Worm (Caenorhabditis elegans) whole organism, L4 larva: ENCODE results near the gene Y65A5A.1.

Source experiments
- F49E8.2 ChIP-seq: sonication (generic microtip); optimal IDR thresholded peaks from 2 replicates; lab custom pipeline; 2016; ENCODE audit warnings: missing compliant biosample characterization, mild to moderate bottlenecking, missing genetic modification characterization, borderline replicate concordance
- R02D3.7 ChIP-seq: fragments of 150-350 bp; sonication (generic microtip); optimal IDR thresholded peaks from 3 replicates; lab custom pipeline; 2014; ENCODE audit warnings: missing biosample characterization, missing genetic modification characterization
- T20F7.1 ChIP-seq: fragments of 200-800 bp; sonication (Bioruptor generic); optimal IDR thresholded peaks from 2 replicates; lab custom pipeline; 2018; ENCODE audit warnings: mild to moderate bottlenecking, missing genetic modification characterization, missing compliant biosample characterization
- T26A8.4 ChIP-seq: fragments of 200-800 bp; sonication (Bioruptor generic); IDR thresholded peaks from 2 replicates; pipeline ENCODE4 v1.3.6; 2022; ENCODE audit warnings: missing genetic modification characterization, missing compliant biosample characterization
- Y105C5A.15 ChIP-seq: fragments of 200-800 bp; sonication (Bioruptor generic); IDR thresholded peaks from 2 replicates; pipeline ENCODE4 v1.3.6; 2022; ENCODE audit warnings: missing genetic modification characterization, missing compliant biosample characterization
- ZK546.5 ChIP-seq, 2 experiments: sonication (generic microtip); optimal IDR thresholded peaks; 2 replicates each; lab custom pipeline; 2017; ENCODE audit warnings: missing biosample characterization in 2 of 2, missing genetic modification characterization in 2 of 2
- arid-1 ChIP-seq: fragments of 200-800 bp; sonication (Bioruptor generic); conservative IDR thresholded peaks from 2 replicates; pipeline ENCODE4 v1.3.6; 2022; ENCODE audit warnings: missing genetic modification reagents, missing genetic modification characterization, missing compliant biosample characterization
- attf-4 ChIP-seq: sonication (generic microtip); optimal IDR thresholded peaks from 3 replicates; lab custom pipeline; 2017; ENCODE audit warnings: missing biosample characterization, missing genetic modification characterization
- ceh-20 ChIP-seq: fragments of 200-800 bp; sonication (Bioruptor generic); IDR thresholded peaks from 2 replicates; pipeline ENCODE4 v1.3.6; 2022; ENCODE audit warnings: missing genetic modification reagents, missing genetic modification characterization, missing compliant biosample characterization
- ceh-44 ChIP-seq: fragments of 200-800 bp; sonication (Bioruptor generic); IDR thresholded peaks from 2 replicates; pipeline ENCODE4 v1.3.6; 2022; ENCODE audit warnings: missing genetic modification reagents, missing genetic modification characterization, missing compliant biosample characterization
- ctbp-1 ChIP-seq: fragments of 200-800 bp; sonication (Bioruptor generic); IDR thresholded peaks from 2 replicates; pipeline ENCODE4 v1.3.6; 2022; ENCODE audit warnings: missing genetic modification reagents, missing genetic modification characterization, missing compliant biosample characterization
- daf-19 ChIP-seq: fragments of 200-800 bp; sonication (Bioruptor generic); conservative IDR thresholded peaks from 2 replicates; pipeline ENCODE4 v1.3.6; 2022; ENCODE audit warnings: missing genetic modification characterization, missing compliant biosample characterization
- daf-8 ChIP-seq: fragments of 200-800 bp; sonication (Bioruptor generic); IDR thresholded peaks from 2 replicates; pipeline ENCODE4 v1.3.6; 2022; ENCODE audit warnings: missing genetic modification characterization, missing compliant biosample characterization
- dmd-6 ChIP-seq: fragments of 200-800 bp; sonication (Bioruptor generic); IDR thresholded peaks from 2 replicates; pipeline ENCODE4 v1.3.6; 2022; ENCODE audit warnings: missing genetic modification reagents, missing genetic modification characterization, missing compliant biosample characterization
- egl-27 ChIP-seq: sonication (generic microtip); optimal IDR thresholded peaks from 3 replicates; lab custom pipeline; 2017; ENCODE audit warnings: missing biosample characterization, missing genetic modification reagents, missing genetic modification characterization
- egl-43 ChIP-seq: fragments of 200-800 bp; sonication (Bioruptor generic); IDR thresholded peaks from 2 replicates; pipeline ENCODE4 v1.3.6; 2022; ENCODE audit warnings: missing genetic modification reagents, missing genetic modification characterization, missing compliant biosample characterization
- gei-8 ChIP-seq: fragments of 200-800 bp; sonication (Bioruptor generic); optimal IDR thresholded peaks from 2 replicates; lab custom pipeline; 2018; ENCODE audit warnings: mild to moderate bottlenecking, missing genetic modification characterization, missing compliant biosample characterization
- hmg-1.1 ChIP-seq: fragments of 200-800 bp; sonication (Bioruptor generic); IDR thresholded peaks from 2 replicates; pipeline ENCODE4 v1.3.6; 2022; ENCODE audit warnings: missing genetic modification reagents, missing genetic modification characterization, missing compliant biosample characterization
- jun-1 ChIP-seq: fragments of 150-350 bp; optimal IDR thresholded peaks from 2 replicates; lab custom pipeline; 2014; ENCODE audit warnings: missing biosample characterization, missing genetic modification reagents, missing genetic modification characterization
- lin-13 ChIP-seq: fragments of 150-350 bp; optimal IDR thresholded peaks from 2 replicates; lab custom pipeline; 2014; ENCODE audit warnings: missing biosample characterization, missing genetic modification reagents, missing genetic modification characterization
- lin-15B ChIP-seq: fragments of 150-350 bp; sonication (generic microtip); optimal IDR thresholded peaks from 3 replicates; lab custom pipeline; 2014; ENCODE audit warnings: missing biosample characterization, missing genetic modification characterization
- lin-39 ChIP-seq: fragments of 150-350 bp; optimal IDR thresholded peaks from 2 replicates; lab custom pipeline; 2014; ENCODE audit warnings: missing biosample characterization, missing genetic modification reagents, missing genetic modification characterization
- lir-3 ChIP-seq: sonication (generic microtip); optimal IDR thresholded peaks from 2 replicates; lab custom pipeline; 2016; ENCODE audit warnings: mild to moderate bottlenecking, missing genetic modification characterization, missing compliant biosample characterization
- mdt-29 ChIP-seq: fragments of 200-800 bp; sonication (Bioruptor generic); IDR thresholded peaks from 2 replicates; pipeline ENCODE4 v1.3.6; 2022; ENCODE audit warnings: missing genetic modification reagents, missing genetic modification characterization, missing compliant biosample characterization
- mep-1 ChIP-seq: fragments of 150-350 bp; sonication (generic microtip); optimal IDR thresholded peaks from 3 replicates; lab custom pipeline; 2014; ENCODE audit warnings: missing biosample characterization, missing genetic modification characterization
- mxl-2 ChIP-seq: fragments of 200-800 bp; sonication (Bioruptor generic); conservative IDR thresholded peaks from 2 replicates; pipeline ENCODE4 v1.3.6; 2022; ENCODE audit warnings: missing genetic modification reagents, missing genetic modification characterization, missing compliant biosample characterization
- nhr-10 ChIP-seq: fragments of 150-350 bp; optimal IDR thresholded peaks from 2 replicates; lab custom pipeline; 2014; ENCODE audit warnings: missing biosample characterization, missing genetic modification characterization
- nhr-102 ChIP-seq: sonication (generic microtip); optimal IDR thresholded peaks from 2 replicates; lab custom pipeline; 2016; ENCODE audit warnings: mild to moderate bottlenecking, missing genetic modification characterization, moderate library complexity, missing compliant biosample characterization
- nhr-11 ChIP-seq: fragments of 150-350 bp; optimal IDR thresholded peaks from 2 replicates; lab custom pipeline; 2014; ENCODE audit warnings: missing biosample characterization, missing genetic modification characterization
- nhr-111 ChIP-seq: fragments of 200-800 bp; sonication (Bioruptor generic); optimal IDR thresholded peaks from 2 replicates; lab custom pipeline; 2018; ENCODE audit warnings: mild to moderate bottlenecking, missing genetic modification characterization, missing compliant biosample characterization
- nhr-237 ChIP-seq: sonication (generic microtip); optimal IDR thresholded peaks from 2 replicates; lab custom pipeline; 2017; ENCODE audit warnings: missing biosample characterization, missing genetic modification characterization
- nhr-25 ChIP-seq: sonication (generic microtip); optimal IDR thresholded peaks from 2 replicates; lab custom pipeline; 2017; ENCODE audit warnings: missing genetic modification characterization, mild to moderate bottlenecking, missing compliant biosample characterization, antibody characterized with exemption, moderate library complexity, borderline replicate concordance; ENCODE audit not compliant: insufficient read depth
- nhr-28 ChIP-seq: fragments of 150-350 bp; optimal IDR thresholded peaks from 2 replicates; lab custom pipeline; 2014; ENCODE audit warnings: missing biosample characterization, missing genetic modification characterization
- nhr-42 ChIP-seq: fragments of 200-800 bp; sonication (Bioruptor generic); IDR thresholded peaks from 2 replicates; pipeline ENCODE4 v1.3.6; 2022; ENCODE audit warnings: missing genetic modification characterization, missing compliant biosample characterization
- nhr-48 ChIP-seq: sonication (generic microtip); optimal IDR thresholded peaks from 2 replicates; lab custom pipeline; 2016; ENCODE audit warnings: mild to moderate bottlenecking, missing genetic modification characterization, missing compliant biosample characterization
- nhr-76 ChIP-seq: fragments of 150-350 bp; optimal IDR thresholded peaks from 2 replicates; lab custom pipeline; 2014; ENCODE audit warnings: missing biosample characterization, missing genetic modification characterization
- pha-4 ChIP-seq, 2 experiments: fragments of 150-350 bp in 1 of 2; fragments of 200-800 bp in 1 of 2; sonication (Bioruptor generic) in 1 of 2; IDR thresholded peaks in 1 of 2; optimal IDR thresholded peaks in 1 of 2; 2 replicates each; pipeline versions ENCODE4 v1.3.6 to Lab custom; 2014 to 2022; ENCODE audit warnings: missing genetic modification characterization in 2 of 2, missing genetic modification reagents in 2 of 2, missing biosample characterization in 1 of 2, missing compliant biosample characterization in 1 of 2
- set-16 ChIP-seq: fragments of 200-800 bp; sonication (Bioruptor generic); IDR thresholded peaks from 2 replicates; pipeline ENCODE4 v1.3.6; 2022; ENCODE audit warnings: missing genetic modification reagents, missing genetic modification characterization, missing compliant biosample characterization
- skn-1 ChIP-seq: fragments of 150-350 bp; optimal IDR thresholded peaks from 2 replicates; lab custom pipeline; 2014; ENCODE audit warnings: missing biosample characterization, missing genetic modification characterization
- tag-97 ChIP-seq: fragments of 200-800 bp; sonication (Bioruptor generic); IDR thresholded peaks from 2 replicates; pipeline ENCODE4 v1.3.6; 2022; ENCODE audit warnings: missing genetic modification characterization, missing compliant biosample characterization
- tra-1 ChIP-seq: fragments of 200-800 bp; sonication (Bioruptor generic); IDR thresholded peaks from 2 replicates; pipeline ENCODE4 v1.3.6; 2022; ENCODE audit warnings: missing genetic modification reagents, missing genetic modification characterization, missing compliant biosample characterization
- unc-130 ChIP-seq: sonication (generic microtip); optimal IDR thresholded peaks from 2 replicates; lab custom pipeline; 2016; ENCODE audit warnings: missing genetic modification reagents, missing genetic modification characterization, missing compliant biosample characterization
- unc-39 ChIP-seq: sonication (generic microtip); optimal IDR thresholded peaks from 2 replicates; lab custom pipeline; 2017; ENCODE audit warnings: missing biosample characterization, missing genetic modification characterization
- vab-7 ChIP-seq: fragments of 200-800 bp; sonication (Bioruptor generic); IDR thresholded peaks from 2 replicates; pipeline ENCODE4 v1.3.6; 2022; ENCODE audit warnings: missing genetic modification reagents, missing genetic modification characterization, missing compliant biosample characterization
- zag-1 ChIP-seq: fragments of 150-350 bp; optimal IDR thresholded peaks from 2 replicates; lab custom pipeline; 2014; ENCODE audit warnings: missing biosample characterization, missing genetic modification characterization
- zfp-2 ChIP-seq: sonication (generic microtip); optimal IDR thresholded peaks from 2 replicates; lab custom pipeline; 2016; ENCODE audit warnings: mild to moderate bottlenecking, missing genetic modification characterization, missing compliant biosample characterization
- zfp-3 ChIP-seq: fragments of 200-800 bp; sonication (Bioruptor generic); conservative IDR thresholded peaks from 2 replicates; pipeline ENCODE4 v1.3.6; 2022; ENCODE audit warnings: missing genetic modification reagents, missing genetic modification characterization, missing compliant biosample characterization
- zip-2 ChIP-seq: fragments of 150-350 bp; optimal IDR thresholded peaks from 2 replicates; lab custom pipeline; 2014; ENCODE audit warnings: missing biosample characterization, missing genetic modification characterization
- ztf-11 ChIP-seq: fragments of 150-350 bp; optimal IDR thresholded peaks from 2 replicates; lab custom pipeline; 2014; ENCODE audit warnings: missing biosample characterization, missing genetic modification characterization
- ztf-7 ChIP-seq: fragments of 150-350 bp; optimal IDR thresholded peaks from 2 replicates; lab custom pipeline; 2014; ENCODE audit warnings: missing biosample characterization, missing genetic modification characterization

Gene Y65A5A.1

ce11 chrIV:16381933-16382591 lies 17.6 kb downstream of the Y65A5A.1 start, which contains the start of gene Y7A9D.1 (continued):
- TF ChIP-seq dmd-6 (GFP tag; lab: Robert Waterston, UW) = no peak; the same call in 1 of the 2 replicates
- TF ChIP-seq pha-4 (GFP tag; IDR thresholded peaks at IDR 0.05; lab: Robert Waterston, UW) = peak; percentile 79
- TF ChIP-seq pha-4 (tag; optimal IDR thresholded peaks at IDR 0.05; lab: Kevin White, UChicago) = no peak
- TF ChIP-seq daf-19 (GFP tag; lab: Robert Waterston, UW) = 0 out of 2 replicates have a peak, but pooled peaks have one; percentile 15
- TF ChIP-seq tra-1 (GFP tag; lab: Robert Waterston, UW) = no peak
- TF ChIP-seq unc-39 (tag; lab: Kevin White, UChicago) = no peak
- no peak for TF ChIP-seq lir-3 (tag; lab: Kevin White, UChicago)
- no peak for TF ChIP-seq skn-1 (tag; lab: Kevin White, UChicago)
- TF ChIP-seq vab-7 (GFP tag; lab: Robert Waterston, UW) = peak; percentile 70; the same call in 1 of the 2 replicates
- no peak; the same call in 1 of the 2 replicates for TF ChIP-seq hmg-1.1 (GFP tag; lab: Robert Waterston, UW)
- TF ChIP-seq nhr-76 (tag; lab: Kevin White, UChicago) = no peak
- TF ChIP-seq ZK546.5 (tag; optimal IDR thresholded peaks at IDR 0.05; lab: Kevin White, UChicago) = no peak
- no peak for TF ChIP-seq mxl-2 (GFP tag; lab: Robert Waterston, UW)
- peak; percentile 67 for TF ChIP-seq nhr-111
- no peak for TF ChIP-seq zag-1 (tag; lab: Kevin White, UChicago)
- TF ChIP-seq attf-4 (tag; lab: Kevin White, UChicago) = no peak
- no peak for TF ChIP-seq nhr-102 (tag; lab: Kevin White, UChicago)
- TF ChIP-seq ztf-11 (tag; lab: Kevin White, UChicago) = no peak
- no peak for TF ChIP-seq daf-8 (GFP tag; lab: Robert Waterston, UW)
- TF ChIP-seq lin-39 (tag; lab: Kevin White, UChicago) = no peak
- peak; percentile 11 for TF ChIP-seq nhr-48 (tag; lab: Kevin White, UChicago)
- TF ChIP-seq jun-1 (tag; lab: Kevin White, UChicago) = peak; percentile 35
- TF ChIP-seq unc-130 = peak; percentile 24
- TF ChIP-seq Y105C5A.15 (GFP tag; lab: Robert Waterston, UW) = 0 out of 2 replicates have a peak, but pooled peaks have one; percentile 4
- no peak for TF ChIP-seq nhr-237 (tag; lab: Kevin White, UChicago)
- peak; percentile 83 for TF ChIP-seq ctbp-1 (GFP tag; lab: Robert Waterston, UW)
- TF ChIP-seq lin-15B (tag; lab: Kevin White, UChicago) = no peak
- peak; percentile 75 for TF ChIP-seq mep-1 (tag; lab: Kevin White, UChicago)
- TF ChIP-seq R02D3.7 (tag; lab: Kevin White, UChicago) = no peak
- peak; percentile 79 for TF ChIP-seq mdt-29 (GFP tag; lab: Robert Waterston, UW)
- TF ChIP-seq F49E8.2 = peak; percentile 62
- no peak for TF ChIP-seq gei-8 (GFP tag; lab: Kevin White, UChicago)
- peak; percentile 51; the same call in 1 of the 2 replicates for TF ChIP-seq arid-1 (GFP tag; lab: Robert Waterston, UW)
- TF ChIP-seq ztf-7 = peak; percentile 18
- TF ChIP-seq egl-43 (GFP tag; lab: Robert Waterston, UW) = no peak
- TF ChIP-seq egl-27 = no peak
- 0 out of 2 replicates have a peak, but pooled peaks have one; percentile 20 for TF ChIP-seq tag-97
- TF ChIP-seq nhr-42 (GFP tag; lab: Robert Waterston, UW) = 0 out of 2 replicates have a peak, but pooled peaks have one; percentile 28
- peak; percentile 47 for TF ChIP-seq set-16 (GFP tag; lab: Robert Waterston, UW)
- TF ChIP-seq ceh-44 (GFP tag; lab: Robert Waterston, UW) = peak; percentile 62; the same call in 1 of the 2 replicates
- TF ChIP-seq nhr-11 = no peak
- no peak for TF ChIP-seq zfp-3
- TF ChIP-seq zip-2 = no peak
- TF ChIP-seq zfp-2 (tag; lab: Kevin White, UChicago) = no peak
- TF ChIP-seq lin-13 = peak; percentile 32
- no peak for TF ChIP-seq nhr-10 (tag; lab: Kevin White, UChicago)
- TF ChIP-seq T20F7.1 (GFP tag; lab: Kevin White, UChicago) = no peak
- no peak for TF ChIP-seq nhr-25
- TF ChIP-seq ceh-20 = no peak
- TF ChIP-seq T26A8.4 (GFP tag; lab: Robert Waterston, UW) = no peak; the same call in 1 of the 2 replicates
- no peak for TF ChIP-seq nhr-28 (tag; lab: Kevin White, UChicago)
